Fruit fly (Drosophila melanogaster) whole organism, adult: ENCODE data around the gene CG14984.

Experiments
- CG12768 ChIP-seq: fragments of 200-800 bp; sonication (Bioruptor generic); optimal IDR thresholded peaks from 2 replicates; lab custom pipeline; 2017; ENCODE audit warnings: missing biosample characterization, missing genetic modification characterization, mild to moderate bottlenecking, moderate library complexity, missing genetic modification reagents
- CG14711 ChIP-seq: fragments of 200-800 bp; sonication (Bioruptor generic); optimal IDR thresholded peaks from 2 replicates; lab custom pipeline; 2018; ENCODE audit warnings: missing biosample characterization, mild to moderate bottlenecking, missing genetic modification characterization, moderate library complexity
- CG1620 ChIP-seq: fragments of 200-800 bp; sonication (Bioruptor generic); optimal IDR thresholded peaks from 2 replicates; lab custom pipeline; 2016; ENCODE audit warnings: missing biosample characterization, missing genetic modification characterization
- CG33017 ChIP-seq: fragments of 200-800 bp; sonication (Bioruptor generic); optimal IDR thresholded peaks from 2 replicates; lab custom pipeline; 2018; ENCODE audit warnings: missing biosample characterization, mild to moderate bottlenecking, missing genetic modification characterization, moderate library complexity
- CG5204 ChIP-seq: fragments of 200-800 bp; sonication (Bioruptor generic); optimal IDR thresholded peaks from 2 replicates; lab custom pipeline; 2016; ENCODE audit warnings: missing biosample characterization, missing genetic modification characterization
- CG7101 ChIP-seq: fragments of 200-800 bp; sonication (Bioruptor generic); optimal IDR thresholded peaks from 2 replicates; lab custom pipeline; 2018; ENCODE audit warnings: missing biosample characterization, mild to moderate bottlenecking, missing genetic modification characterization, moderate library complexity
- Crg-1 ChIP-seq: fragments of 200-800 bp; sonication (Bioruptor generic); optimal IDR thresholded peaks from 2 replicates; lab custom pipeline; 2016; ENCODE audit warnings: missing biosample characterization, missing genetic modification characterization
- Mnt ChIP-seq: fragments of 200-800 bp; sonication (Bioruptor generic); optimal IDR thresholded peaks from 2 replicates; lab custom pipeline; 2016; ENCODE audit warnings: missing biosample characterization, mild to moderate bottlenecking, missing genetic modification characterization
- bab1 ChIP-seq: fragments of 200-800 bp; sonication (Bioruptor generic); optimal IDR thresholded peaks from 3 replicates; lab custom pipeline; 2019; ENCODE audit warnings: missing biosample characterization, mild to moderate bottlenecking, missing genetic modification characterization, moderate library complexity
- cic ChIP-seq: fragments of 200-800 bp; sonication (Bioruptor generic); optimal IDR thresholded peaks from 2 replicates; lab custom pipeline; 2017; ENCODE audit warnings: missing biosample characterization, mild to moderate bottlenecking, missing genetic modification characterization, moderate library complexity
- kay ChIP-seq: fragments of 200-800 bp; sonication (Bioruptor generic); peaks from one replicate; lab custom pipeline; 2016; ENCODE audit warnings: missing biosample characterization, missing genetic modification characterization, borderline replicate concordance
- pad ChIP-seq: fragments of 200-800 bp; sonication (Bioruptor generic); optimal IDR thresholded peaks from 3 replicates; lab custom pipeline; 2017; ENCODE audit warnings: missing biosample characterization, missing genetic modification characterization, mild to moderate bottlenecking, moderate library complexity, missing genetic modification reagents
- toe ChIP-seq: fragments of 200-800 bp; sonication (Bioruptor generic); optimal IDR thresholded peaks from 2 replicates; lab custom pipeline; 2016; ENCODE audit warnings: missing biosample characterization, missing genetic modification characterization

dm6 chr3L:3937806-3938205 lies 14.5 kb downstream of the CG14984 start, which contains the start of gene CG10866:
- no peak for TF ChIP-seq CG12768 (GFP tag; lab: Kevin White, UChicago)
- no peak for TF ChIP-seq CG14711
- TF ChIP-seq pad (GFP tag; lab: Kevin White, UChicago) = no peak
- TF ChIP-seq bab1 (GFP tag; lab: Kevin White, UChicago) = no peak
- TF ChIP-seq CG1620 (GFP tag; lab: Kevin White, UChicago) = no peak
- TF ChIP-seq toe (GFP tag; lab: Kevin White, UChicago) = no peak
- no peak for TF ChIP-seq CG7101 (tag; lab: Kevin White, UChicago)
- no peak for TF ChIP-seq Crg-1 (GFP tag; lab: Kevin White, UChicago)
- no peak for TF ChIP-seq kay
- no peak for TF ChIP-seq cic (GFP tag; lab: Kevin White, UChicago)
- TF ChIP-seq CG5204 = no peak
- no peak for TF ChIP-seq Mnt (GFP tag; lab: Kevin White, UChicago)
- no peak for TF ChIP-seq CG33017
